Worm (Caenorhabditis elegans) whole organism, L4 larva: ENCODE data around the gene T06D4.1.
A peak's percentile ranks its signal among the peaks of the same experiment; 100 is the strongest.

ENCODE experiments used
- D1046.2 ChIP-seq: fragments of 200-800 bp; sonication (Bioruptor generic); IDR thresholded peaks from 2 replicates; pipeline ENCODE4 v1.3.6; 2022; ENCODE audit warnings: missing genetic modification characterization, missing compliant biosample characterization
- F26F4.8 ChIP-seq: fragments of 200-800 bp; sonication (Bioruptor generic); conservative IDR thresholded peaks from 2 replicates; pipeline ENCODE4 v1.3.6; 2022; ENCODE audit warnings: missing genetic modification characterization, missing compliant biosample characterization
- R02D3.7 ChIP-seq: fragments of 150-350 bp; sonication (generic microtip); optimal IDR thresholded peaks from 3 replicates; lab custom pipeline; 2014; ENCODE audit warnings: missing biosample characterization, missing genetic modification characterization
- Y105C5A.15 ChIP-seq: fragments of 200-800 bp; sonication (Bioruptor generic); IDR thresholded peaks from 2 replicates; pipeline ENCODE4 v1.3.6; 2022; ENCODE audit warnings: missing genetic modification characterization, missing compliant biosample characterization
- Y5F2A.4 ChIP-seq: fragments of 200-800 bp; sonication (Bioruptor generic); optimal IDR thresholded peaks from 2 replicates; lab custom pipeline; 2018; ENCODE audit warnings: mild to moderate bottlenecking, missing genetic modification characterization, missing compliant biosample characterization
- aha-1 ChIP-seq: fragments of 150-350 bp; peaks from one replicate; lab custom pipeline; 2014; ENCODE audit warnings: missing biosample characterization, missing genetic modification characterization
- ama-1 ChIP-seq: fragments of 150-350 bp; optimal IDR thresholded peaks from 2 replicates; lab custom pipeline; 2014; ENCODE audit warnings: inconsistent platforms, mixed read lengths
- ceh-62 ChIP-seq: sonication (generic microtip); optimal IDR thresholded peaks from 2 replicates; lab custom pipeline; 2017; ENCODE audit warnings: missing biosample characterization, missing genetic modification characterization
- cey-2 ChIP-seq: sonication (generic microtip); optimal IDR thresholded peaks from 3 replicates; lab custom pipeline; 2017; ENCODE audit warnings: missing genetic modification characterization, mild to moderate bottlenecking, missing compliant biosample characterization, antibody characterized with exemption, borderline replicate concordance; ENCODE audit not compliant: insufficient read depth
- daf-12 ChIP-seq: fragments of 150-350 bp; optimal IDR thresholded peaks from 2 replicates; lab custom pipeline; 2014; ENCODE audit warnings: missing biosample characterization, missing genetic modification reagents, missing genetic modification characterization
- dmd-8 ChIP-seq: fragments of 200-800 bp; sonication (Bioruptor generic); IDR thresholded peaks from 2 replicates; pipeline ENCODE4 v1.3.6; 2022; ENCODE audit warnings: missing genetic modification characterization, missing compliant biosample characterization
- dmd-9 ChIP-seq: fragments of 200-800 bp; sonication (Bioruptor generic); IDR thresholded peaks from 2 replicates; pipeline ENCODE4 v1.3.6; 2022; ENCODE audit warnings: missing genetic modification reagents, missing genetic modification characterization, missing compliant biosample characterization
- dpl-1 ChIP-seq: fragments of 150-350 bp; optimal IDR thresholded peaks from 2 replicates; lab custom pipeline; 2014; ENCODE audit warnings: missing biosample characterization, missing genetic modification reagents, missing genetic modification characterization
- dve-1 ChIP-seq: sonication (generic microtip); optimal IDR thresholded peaks from 2 replicates; lab custom pipeline; 2017; ENCODE audit warnings: antibody characterized with exemption, mild to moderate bottlenecking, missing genetic modification characterization, missing compliant biosample characterization; ENCODE audit not compliant: insufficient read depth
- egl-27 ChIP-seq: sonication (generic microtip); optimal IDR thresholded peaks from 3 replicates; lab custom pipeline; 2017; ENCODE audit warnings: missing biosample characterization, missing genetic modification reagents, missing genetic modification characterization
- hlh-11 ChIP-seq: fragments of 200-800 bp; sonication (Bioruptor generic); optimal IDR thresholded peaks from 2 replicates; lab custom pipeline; 2018; ENCODE audit warnings: mild to moderate bottlenecking, missing genetic modification characterization, missing compliant biosample characterization
- lin-15B ChIP-seq: fragments of 150-350 bp; sonication (generic microtip); optimal IDR thresholded peaks from 3 replicates; lab custom pipeline; 2014; ENCODE audit warnings: missing biosample characterization, missing genetic modification characterization
- lin-39 ChIP-seq: fragments of 150-350 bp; optimal IDR thresholded peaks from 2 replicates; lab custom pipeline; 2014; ENCODE audit warnings: missing biosample characterization, missing genetic modification reagents, missing genetic modification characterization
- madf-9 ChIP-seq: fragments of 200-800 bp; sonication (Bioruptor generic); conservative IDR thresholded peaks from 2 replicates; pipeline ENCODE4 v1.3.6; 2022; ENCODE audit warnings: missing genetic modification reagents, missing genetic modification characterization, missing compliant biosample characterization
- mdt-29 ChIP-seq: fragments of 200-800 bp; sonication (Bioruptor generic); IDR thresholded peaks from 2 replicates; pipeline ENCODE4 v1.3.6; 2022; ENCODE audit warnings: missing genetic modification reagents, missing genetic modification characterization, missing compliant biosample characterization
- mxl-2 ChIP-seq: fragments of 200-800 bp; sonication (Bioruptor generic); conservative IDR thresholded peaks from 2 replicates; pipeline ENCODE4 v1.3.6; 2022; ENCODE audit warnings: missing genetic modification reagents, missing genetic modification characterization, missing compliant biosample characterization
- mxl-3 ChIP-seq: fragments of 200-800 bp; sonication (Bioruptor generic); optimal IDR thresholded peaks from 2 replicates; lab custom pipeline; 2018; ENCODE audit warnings: mild to moderate bottlenecking, missing genetic modification characterization, missing compliant biosample characterization
- nhr-10 ChIP-seq: fragments of 150-350 bp; optimal IDR thresholded peaks from 2 replicates; lab custom pipeline; 2014; ENCODE audit warnings: missing biosample characterization, missing genetic modification characterization
- nhr-11 ChIP-seq: fragments of 150-350 bp; optimal IDR thresholded peaks from 2 replicates; lab custom pipeline; 2014; ENCODE audit warnings: missing biosample characterization, missing genetic modification characterization
- nhr-237 ChIP-seq: sonication (generic microtip); optimal IDR thresholded peaks from 2 replicates; lab custom pipeline; 2017; ENCODE audit warnings: missing biosample characterization, missing genetic modification characterization
- nhr-41 ChIP-seq: fragments of 200-800 bp; sonication (Bioruptor generic); IDR thresholded peaks from 2 replicates; pipeline ENCODE4 v1.3.6; 2022; ENCODE audit warnings: missing genetic modification reagents, missing genetic modification characterization, missing compliant biosample characterization
- nhr-76 ChIP-seq: fragments of 150-350 bp; optimal IDR thresholded peaks from 2 replicates; lab custom pipeline; 2014; ENCODE audit warnings: missing biosample characterization, missing genetic modification characterization
- rbr-2 ChIP-seq: sonication (generic microtip); optimal IDR thresholded peaks from 2 replicates; lab custom pipeline; 2016; ENCODE audit warnings: missing genotype, missing genetic modification characterization, missing compliant biosample characterization
- saeg-2 ChIP-seq: fragments of 200-800 bp; sonication (Bioruptor generic); IDR thresholded peaks from 2 replicates; pipeline ENCODE4 v1.3.6; 2022; ENCODE audit warnings: missing genetic modification reagents, missing genetic modification characterization, missing compliant biosample characterization
- sdz-12 ChIP-seq: fragments of 200-800 bp; sonication (Bioruptor generic); optimal IDR thresholded peaks from 2 replicates; lab custom pipeline; 2018; ENCODE audit warnings: mild to moderate bottlenecking, missing genetic modification characterization, missing compliant biosample characterization
- unc-39 ChIP-seq: sonication (generic microtip); optimal IDR thresholded peaks from 2 replicates; lab custom pipeline; 2017; ENCODE audit warnings: missing biosample characterization, missing genetic modification characterization
- vab-7 ChIP-seq: fragments of 200-800 bp; sonication (Bioruptor generic); IDR thresholded peaks from 2 replicates; pipeline ENCODE4 v1.3.6; 2022; ENCODE audit warnings: missing genetic modification reagents, missing genetic modification characterization, missing compliant biosample characterization
- zip-2 ChIP-seq: fragments of 150-350 bp; optimal IDR thresholded peaks from 2 replicates; lab custom pipeline; 2014; ENCODE audit warnings: missing biosample characterization, missing genetic modification characterization
- ztf-7 ChIP-seq: fragments of 150-350 bp; optimal IDR thresholded peaks from 2 replicates; lab custom pipeline; 2014; ENCODE audit warnings: missing biosample characterization, missing genetic modification characterization

Gene T06D4.1

DNA sequence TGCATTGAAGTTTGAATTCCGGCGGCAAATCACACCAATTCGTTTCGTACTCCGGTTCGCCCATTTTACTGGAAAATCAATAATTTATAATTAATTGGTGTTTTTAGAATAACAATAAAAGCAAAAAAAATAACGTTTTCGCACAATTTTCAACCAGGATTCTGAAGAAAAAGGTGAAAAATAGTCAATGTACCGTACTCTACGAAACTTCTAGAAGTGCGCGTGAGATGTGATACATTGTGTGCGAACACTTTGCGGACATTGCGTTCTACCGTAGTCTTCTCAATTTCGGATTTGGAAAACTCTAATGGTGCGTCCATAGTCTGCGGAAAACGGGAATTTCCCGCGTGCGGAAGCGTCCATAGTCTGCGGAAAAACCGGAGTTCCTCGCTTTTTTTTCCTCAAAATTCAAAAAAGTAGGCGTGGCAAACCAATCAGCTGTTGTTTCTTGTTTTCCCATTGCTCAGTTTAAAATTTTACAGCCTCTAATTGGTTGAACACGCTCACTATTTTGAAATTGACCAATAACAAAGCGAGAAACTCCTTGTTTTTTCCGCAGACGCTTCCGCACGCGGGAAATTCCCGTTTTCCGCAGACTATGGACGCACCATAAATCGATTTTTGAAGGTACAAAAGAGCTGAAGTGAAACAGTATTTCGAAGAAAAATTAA lies 33.6 kb upstream of the T06D4.1 start, which contains the start of the genes F14D2.14 and bath-29:
Gene F14D2.14 (minus strand): TSS at position 51 of the 671 bp plus-strand sequence.
Gene bath-29 (plus strand): TSS at position 621 of the 671 bp plus-strand sequence.
- TF ChIP-seq aha-1 (peak; percentile 33), hlh-11 (tag; lab: Kevin White, UChicago) (no peak), dmd-8 (GFP tag; lab: Robert Waterston, UW) (no peak), R02D3.7 (tag; lab: Kevin White, UChicago) (no peak), ztf-7 (tag; lab: Kevin White, UChicago) (no peak), mxl-3 (GFP tag; lab: Kevin White, UChicago) (no peak), D1046.2 (GFP tag; lab: Robert Waterston, UW) (no peak)

DNA sequence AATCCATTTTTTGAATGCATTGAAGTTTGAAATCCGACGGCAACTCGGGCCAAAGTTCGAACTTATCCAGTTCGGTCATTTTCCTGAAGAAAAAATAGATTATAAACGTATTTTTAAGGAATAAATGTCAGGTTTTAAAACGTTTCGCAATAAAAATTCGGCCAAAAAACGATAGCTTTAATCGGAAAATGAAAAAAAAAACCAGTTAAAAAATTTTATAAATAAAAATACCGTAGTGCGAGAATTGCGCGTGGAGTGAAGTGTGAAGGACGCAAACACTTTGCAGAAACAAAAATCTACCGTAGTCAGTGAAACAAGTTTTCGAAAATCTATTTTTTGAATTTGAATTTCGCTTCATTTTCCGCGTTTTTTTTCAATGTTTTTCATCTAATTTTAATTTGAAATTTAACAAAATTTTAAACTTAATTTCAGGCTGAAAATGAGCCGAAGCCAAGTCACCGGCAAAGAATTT lies 31.8 kb upstream of the T06D4.1 start, which contains the start of gene F14D2.8:
Gene F14D2.8 (minus strand): TSS at position 51 of the 472 bp plus-strand sequence.
- TF ChIP-seq vab-7 (GFP tag; lab: Robert Waterston, UW) (no peak), F26F4.8 (GFP tag; lab: Robert Waterston, UW) (no peak), nhr-10 (tag; lab: Kevin White, UChicago) (no peak), ztf-7 (tag; lab: Kevin White, UChicago) (no peak)

DNA sequence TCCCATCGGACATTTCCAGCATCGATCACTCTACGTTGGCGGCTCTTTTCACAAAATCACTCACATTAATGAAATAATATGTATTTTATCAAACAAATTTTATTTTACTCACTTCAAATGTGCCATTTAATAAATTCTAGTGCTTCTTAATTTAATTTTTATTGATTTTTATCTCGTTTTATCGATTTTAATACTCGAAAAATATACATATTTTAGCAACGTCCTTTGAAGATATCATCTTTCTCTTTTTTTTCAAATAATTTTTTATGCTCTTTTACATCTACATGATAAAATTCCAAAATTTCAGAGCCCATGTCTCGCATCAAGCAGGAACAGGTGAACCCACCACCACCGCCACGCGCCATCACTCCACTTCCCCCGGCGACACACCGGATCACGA lies 22.8 kb upstream of the T06D4.1 start, which contains the start of the genes lido-14 and bath-27:
Gene lido-14 (plus strand): TSS at position 301 of the 400 bp plus-strand sequence.
Gene bath-27 (plus strand): TSS at position 306 of the 400 bp plus-strand sequence.
- TF ChIP-seq mxl-3 (GFP tag; lab: Kevin White, UChicago) = no peak
- TF ChIP-seq D1046.2 (GFP tag; lab: Robert Waterston, UW) = no peak
- no peak for TF ChIP-seq nhr-41
- no peak for TF ChIP-seq daf-12
- no peak for TF ChIP-seq cey-2 (tag; lab: Kevin White, UChicago)
- TF ChIP-seq lin-15B (tag; lab: Kevin White, UChicago) = no peak
- TF ChIP-seq zip-2 = no peak
- TF ChIP-seq Y105C5A.15 = no peak
- TF ChIP-seq dmd-9 = no peak
- TF ChIP-seq ztf-7 (tag; lab: Kevin White, UChicago) = no peak
- no peak for TF ChIP-seq ceh-62
- no peak for TF ChIP-seq rbr-2 (tag; lab: Kevin White, UChicago)
- TF ChIP-seq sdz-12 (GFP tag; lab: Kevin White, UChicago) = no peak
- no peak for TF ChIP-seq nhr-11
- no peak for TF ChIP-seq dve-1 (tag; lab: Kevin White, UChicago)
- no peak for TF ChIP-seq lin-39 (tag; lab: Kevin White, UChicago)

DNA sequence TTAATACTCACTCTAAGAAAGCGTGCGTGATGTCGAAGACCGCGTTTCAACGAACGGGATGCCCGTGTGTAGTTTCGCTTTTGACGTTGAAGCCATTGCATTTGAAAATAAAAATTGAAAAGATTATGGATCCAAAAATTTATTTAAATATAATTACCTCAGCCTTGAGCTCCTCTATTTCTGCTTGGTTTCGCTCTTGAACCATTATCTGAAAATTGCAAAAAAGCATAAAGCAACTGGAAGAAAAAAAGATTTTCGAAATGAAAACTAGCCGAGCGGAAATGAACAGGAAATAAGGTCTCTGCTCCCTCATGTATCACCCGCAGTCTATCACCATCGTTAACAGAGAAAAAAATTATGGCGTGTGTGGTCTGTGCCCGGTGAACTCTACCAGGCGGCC lies 14.5 kb upstream of the T06D4.1 start, which contains the start of gene Y49F6C.6:
Gene Y49F6C.6 (minus strand): TSS at position 101 of the 400 bp plus-strand sequence.
- TF ChIP-seq ama-1 (lab: Kevin White, UChicago) (no peak), mxl-2 (GFP tag; lab: Robert Waterston, UW) (no peak), mdt-29 (GFP tag; lab: Robert Waterston, UW) (no peak), nhr-237 (no peak), saeg-2 (GFP tag; lab: Robert Waterston, UW) (no peak), Y5F2A.4 (GFP tag; lab: Kevin White, UChicago) (no peak), D1046.2 (GFP tag; lab: Robert Waterston, UW) (no peak), unc-39 (no peak), cey-2 (tag; lab: Kevin White, UChicago) (no peak), madf-9 (no peak), aha-1 (no peak), ceh-62 (no peak), dpl-1 (GFP tag; lab: Kevin White, UChicago) (no peak), nhr-41 (no peak), egl-27 (tag; lab: Kevin White, UChicago) (no peak), nhr-76 (tag; lab: Kevin White, UChicago) (no peak)
